Worm (Caenorhabditis elegans) whole organism, late embryonic: ENCODE results near the gene srp-3.

Experiments
- ceh-18 ChIP-seq: sonication (generic microtip); optimal IDR thresholded peaks from 2 replicates; lab custom pipeline; 2016; ENCODE audit warnings: missing genetic modification characterization, missing compliant biosample characterization
- ceh-19 ChIP-seq: fragments of 200-800 bp; sonication (Bioruptor generic); optimal IDR thresholded peaks from 2 replicates; lab custom pipeline; 2018; ENCODE audit warnings: mild to moderate bottlenecking, missing genetic modification characterization, missing compliant biosample characterization
- ceh-48 ChIP-seq: sonication (generic microtip); optimal IDR thresholded peaks from 2 replicates; lab custom pipeline; 2016; ENCODE audit warnings: missing genetic modification characterization, inconsistent platforms, missing compliant biosample characterization
- ceh-6 ChIP-seq: fragments of 200-800 bp; sonication (Bioruptor generic); optimal IDR thresholded peaks from 2 replicates; lab custom pipeline; 2018; ENCODE audit warnings: mild to moderate bottlenecking, missing genetic modification characterization, missing compliant biosample characterization
- ets-4 ChIP-seq: sonication (generic microtip); optimal IDR thresholded peaks from 2 replicates; lab custom pipeline; 2016; ENCODE audit warnings: missing genetic modification characterization, missing compliant biosample characterization
- fax-1 ChIP-seq: sonication (generic microtip); optimal IDR thresholded peaks from 2 replicates; lab custom pipeline; 2016; ENCODE audit warnings: missing genotype, missing genetic modification characterization, missing compliant biosample characterization
- gmeb-2 ChIP-seq: sonication (generic microtip); optimal IDR thresholded peaks from 2 replicates; lab custom pipeline; 2016; ENCODE audit warnings: missing genetic modification characterization, inconsistent platforms, missing compliant biosample characterization
- madf-2 ChIP-seq: sonication (generic microtip); optimal IDR thresholded peaks from 2 replicates; lab custom pipeline; 2017; ENCODE audit warnings: missing genetic modification characterization, missing compliant biosample characterization
- nfya-1 ChIP-seq: sonication (generic microtip); optimal IDR thresholded peaks from 2 replicates; lab custom pipeline; 2017; ENCODE audit warnings: missing genetic modification characterization, mild to moderate bottlenecking, missing compliant biosample characterization, antibody characterized with exemption, moderate library complexity
- odd-2 ChIP-seq: sonication (generic microtip); optimal IDR thresholded peaks from 2 replicates; lab custom pipeline; 2017; ENCODE audit warnings: antibody characterized with exemption, mild to moderate bottlenecking, missing genetic modification characterization, missing compliant biosample characterization
- pha-2 ChIP-seq: sonication (generic microtip); optimal IDR thresholded peaks from 2 replicates; lab custom pipeline; 2017; ENCODE audit warnings: mild to moderate bottlenecking, missing genetic modification characterization, missing compliant biosample characterization
- pha-4 ChIP-seq: fragments of 150-350 bp; optimal IDR thresholded peaks from 2 replicates; lab custom pipeline; 2018; ENCODE audit warnings: missing biosample characterization, missing genetic modification reagents, missing genetic modification characterization
- pqm-1 ChIP-seq: sonication (generic microtip); optimal IDR thresholded peaks from 2 replicates; lab custom pipeline; 2016; ENCODE audit warnings: missing genetic modification characterization, missing compliant biosample characterization
- tbx-2 ChIP-seq: sonication (generic microtip); optimal IDR thresholded peaks from 2 replicates; lab custom pipeline; 2016; ENCODE audit warnings: missing genetic modification characterization, missing compliant biosample characterization

- TF ChIP-seq ceh-6 (no peak), odd-2 (tag; lab: Kevin White, UChicago) (no peak), ceh-48 (no peak), pqm-1 (no peak), gmeb-2 (tag; lab: Kevin White, UChicago) (no peak), pha-2 (tag; lab: Kevin White, UChicago) (peak; percentile 24), ets-4 (tag; lab: Kevin White, UChicago) (peak; percentile 31), pha-4 (no peak), ceh-18 (tag; lab: Kevin White, UChicago) (no peak), tbx-2 (peak; percentile 57), madf-2 (tag; lab: Kevin White, UChicago) (peak; percentile 1), fax-1 (tag; lab: Kevin White, UChicago) (peak; percentile 9), nfya-1 (tag; lab: Kevin White, UChicago) (no peak), ceh-19 (GFP tag; lab: Kevin White, UChicago) (no peak)
These were observed 33.1 kb upstream of the srp-3 start for ce11 chrV:1875497-1875988.
